Worm (Caenorhabditis elegans) whole organism, mixed stage, embryonic: ENCODE data around the gene Y39A1A.17.

Source experiments
- M03D4.4 ChIP-seq: sonication (generic microtip); optimal IDR thresholded peaks from 2 replicates; lab custom pipeline; 2017; ENCODE audit warnings: mild to moderate bottlenecking, missing genetic modification characterization, missing compliant biosample characterization
- bed-3 ChIP-seq: fragments of 200-800 bp; sonication (Bioruptor generic); optimal IDR thresholded peaks from 3 replicates; lab custom pipeline; 2018; ENCODE audit warnings: mild to moderate bottlenecking, missing genetic modification characterization, moderate library complexity, missing compliant biosample characterization
- blmp-1 ChIP-seq: fragments of 150-350 bp; optimal IDR thresholded peaks from 2 replicates; lab custom pipeline; 2014; ENCODE audit warnings: missing biosample characterization, missing genetic modification characterization
- ceh-39 ChIP-seq: fragments of 150-350 bp; optimal IDR thresholded peaks from 2 replicates; lab custom pipeline; 2014; ENCODE audit warnings: missing biosample characterization, missing genetic modification characterization
- ceh-43 ChIP-seq: fragments of 200-800 bp; sonication (Bioruptor generic); optimal IDR thresholded peaks from 2 replicates; lab custom pipeline; 2018; ENCODE audit warnings: mild to moderate bottlenecking, missing genetic modification characterization, moderate library complexity, missing compliant biosample characterization
- ces-1 ChIP-seq: fragments of 150-350 bp; optimal IDR thresholded peaks from 2 replicates; lab custom pipeline; 2014; ENCODE audit warnings: missing biosample characterization, missing genetic modification reagents, missing genetic modification characterization
- drap-1 ChIP-seq: fragments of 200-800 bp; sonication (Bioruptor generic); optimal IDR thresholded peaks from 3 replicates; lab custom pipeline; 2018; ENCODE audit warnings: mild to moderate bottlenecking, missing genetic modification characterization, missing compliant biosample characterization
- elt-3 ChIP-seq: fragments of 150-350 bp; optimal IDR thresholded peaks from 2 replicates; lab custom pipeline; 2014; ENCODE audit warnings: missing biosample characterization, missing genetic modification characterization
- flh-1 ChIP-seq: fragments of 200-800 bp; sonication (Bioruptor generic); optimal IDR thresholded peaks from 2 replicates; lab custom pipeline; 2018; ENCODE audit warnings: mild to moderate bottlenecking, missing genetic modification characterization, moderate library complexity, missing compliant biosample characterization
- ham-2 ChIP-seq: fragments of 200-800 bp; sonication (Bioruptor generic); optimal IDR thresholded peaks from 2 replicates; lab custom pipeline; 2018; ENCODE audit warnings: mild to moderate bottlenecking, missing genetic modification characterization, missing compliant biosample characterization
- hlh-1 ChIP-seq: fragments of 150-350 bp; optimal IDR thresholded peaks from 2 replicates; lab custom pipeline; 2014; ENCODE audit warnings: missing biosample characterization, missing genetic modification reagents, missing genetic modification characterization
- lin-13 ChIP-seq: fragments of 150-350 bp; optimal IDR thresholded peaks from 2 replicates; lab custom pipeline; 2014; ENCODE audit warnings: missing biosample characterization, missing genetic modification characterization
- lin-32 ChIP-seq: fragments of 200-800 bp; sonication (Bioruptor generic); optimal IDR thresholded peaks from 2 replicates; lab custom pipeline; 2018; ENCODE audit warnings: mild to moderate bottlenecking, missing genetic modification characterization, missing compliant biosample characterization
- mab-5 ChIP-seq: fragments of 150-350 bp; optimal IDR thresholded peaks from 2 replicates; lab custom pipeline; 2014; ENCODE audit warnings: missing biosample characterization, missing genetic modification characterization
- mep-1 ChIP-seq: fragments of 150-350 bp; optimal IDR thresholded peaks from 2 replicates; lab custom pipeline; 2017; ENCODE audit warnings: missing biosample characterization, missing genetic modification reagents, missing genetic modification characterization, inconsistent platforms
- mls-2 ChIP-seq: sonication (generic microtip); optimal IDR thresholded peaks from 2 replicates; lab custom pipeline; 2016; ENCODE audit warnings: mild to moderate bottlenecking, missing genetic modification characterization, moderate library complexity, missing compliant biosample characterization
- nhr-12 ChIP-seq: fragments of 150-350 bp; optimal IDR thresholded peaks from 2 replicates; lab custom pipeline; 2014; ENCODE audit warnings: missing biosample characterization, missing genetic modification characterization
- nhr-2 ChIP-seq: fragments of 150-350 bp; optimal IDR thresholded peaks from 2 replicates; lab custom pipeline; 2014; ENCODE audit warnings: missing biosample characterization, missing genetic modification characterization
- nhr-237 ChIP-seq: fragments of 150-350 bp; optimal IDR thresholded peaks from 2 replicates; lab custom pipeline; 2014; ENCODE audit warnings: missing biosample characterization, missing genetic modification characterization
- nhr-28 ChIP-seq: fragments of 150-350 bp; optimal IDR thresholded peaks from 2 replicates; lab custom pipeline; 2014; ENCODE audit warnings: missing biosample characterization, missing genetic modification characterization
- nhr-76 ChIP-seq: sonication (generic microtip); optimal IDR thresholded peaks from 2 replicates; lab custom pipeline; 2017; ENCODE audit warnings: missing biosample characterization, missing genetic modification characterization
- pha-4 ChIP-seq: fragments of 150-350 bp; optimal IDR thresholded peaks from 2 replicates; lab custom pipeline; 2018; ENCODE audit warnings: missing biosample characterization, missing genetic modification reagents, missing genetic modification characterization
- sem-2 ChIP-seq: fragments of 200-800 bp; sonication (Bioruptor generic); optimal IDR thresholded peaks from 2 replicates; lab custom pipeline; 2018; ENCODE audit warnings: mild to moderate bottlenecking, missing genetic modification characterization, missing compliant biosample characterization
- snpc-4 ChIP-seq: fragments of 150-350 bp; optimal IDR thresholded peaks from 2 replicates; lab custom pipeline; 2014; ENCODE audit warnings: missing biosample characterization, missing genetic modification characterization
- sptf-1 ChIP-seq: sonication (generic microtip); optimal IDR thresholded peaks from 2 replicates; lab custom pipeline; 2017; ENCODE audit warnings: mild to moderate bottlenecking, missing genetic modification characterization, moderate library complexity, missing compliant biosample characterization
- unc-120 ChIP-seq: sonication (generic microtip); optimal IDR thresholded peaks from 2 replicates; lab custom pipeline; 2017; ENCODE audit warnings: missing genetic modification characterization, missing compliant biosample characterization; ENCODE audit not compliant: poor library complexity, severe bottlenecking
- unc-39 ChIP-seq: fragments of 150-350 bp; optimal IDR thresholded peaks from 2 replicates; lab custom pipeline; 2014; ENCODE audit warnings: missing biosample characterization, missing genetic modification characterization
- unc-62 ChIP-seq: fragments of 150-350 bp; optimal IDR thresholded peaks from 2 replicates; lab custom pipeline; 2014; ENCODE audit warnings: missing biosample characterization, missing genetic modification reagents, missing genetic modification characterization
- zip-8 ChIP-seq: fragments of 150-350 bp; optimal IDR thresholded peaks from 2 replicates; lab custom pipeline; 2014; ENCODE audit warnings: missing biosample characterization, missing genetic modification characterization
- ztf-11 ChIP-seq: fragments of 150-350 bp; optimal IDR thresholded peaks from 2 replicates; lab custom pipeline; 2014; ENCODE audit warnings: missing biosample characterization, missing genetic modification characterization

Y39A1A.17 gene

ce11 chrIII:10706481-10706880, 15.6 kb upstream of the Y39A1A.17 start:
- TF ChIP-seq ceh-39 (tag; lab: Kevin White, UChicago) (no peak), lin-32 (GFP tag; lab: Kevin White, UChicago) (no peak), ceh-43 (GFP tag; lab: Kevin White, UChicago) (no peak)
- TF ChIP-seq, all 35 proteins: peak for 0

ce11 chrIII:10704499-10704898, 13.6 kb upstream of the Y39A1A.17 start:
- TF ChIP-seq ztf-11 (tag; lab: Kevin White, UChicago) (no peak), sptf-1 (tag; lab: Kevin White, UChicago) (no peak), unc-39 (tag; lab: Kevin White, UChicago) (no peak)

- TF ChIP-seq blmp-1 (tag; lab: Kevin White, UChicago) (no peak), drap-1 (GFP tag; lab: Kevin White, UChicago) (no peak), unc-120 (tag; lab: Kevin White, UChicago) (no peak), sem-2 (no peak), nhr-12 (tag; lab: Kevin White, UChicago) (no peak), zip-8 (tag; lab: Kevin White, UChicago) (no peak), elt-3 (tag; lab: Kevin White, UChicago) (no peak), nhr-28 (no peak), M03D4.4 (no peak), nhr-76 (tag; lab: Kevin White, UChicago) (no peak), unc-39 (tag; lab: Kevin White, UChicago) (no peak), mab-5 (tag; lab: Kevin White, UChicago) (no peak), mep-1 (tag; lab: Kevin White, UChicago) (no peak)
Observed at ce11 chrIII:10703833-10704232, 12.9 kb upstream of the Y39A1A.17 start.

ce11 chrIII:10702805-10703204, 11.9 kb upstream of the Y39A1A.17 start:
- TF ChIP-seq ceh-43 (GFP tag; lab: Kevin White, UChicago), result no peak
- no peak for TF ChIP-seq snpc-4 (tag; lab: Kevin White, UChicago)
- TF ChIP-seq hlh-1, result no peak
- no peak for TF ChIP-seq bed-3
- no peak for TF ChIP-seq pha-4 (tag; lab: Kevin White, UChicago)
- no peak for TF ChIP-seq lin-13 (tag; lab: Kevin White, UChicago)
- TF ChIP-seq M03D4.4, result no peak

ce11 chrIII:10700460-10700859, 9.5 kb upstream of the Y39A1A.17 start, which contains the start of gene Y39A1A.20:
Y39A1A.20 (minus strand) TSS chrIII:10700560.
- no peak for TF ChIP-seq ceh-43 (GFP tag; lab: Kevin White, UChicago)
- no peak for TF ChIP-seq drap-1 (GFP tag; lab: Kevin White, UChicago)
- TF ChIP-seq nhr-28, result no peak
- no peak for TF ChIP-seq ces-1
- TF ChIP-seq ham-2 (GFP tag; lab: Kevin White, UChicago), result no peak
- TF ChIP-seq nhr-237, result no peak
- TF ChIP-seq blmp-1 (tag; lab: Kevin White, UChicago), result no peak
- TF ChIP-seq sptf-1 (tag; lab: Kevin White, UChicago), result no peak
- TF ChIP-seq nhr-76 (tag; lab: Kevin White, UChicago), result no peak
- no peak for TF ChIP-seq unc-39 (tag; lab: Kevin White, UChicago)
- TF ChIP-seq nhr-12 (tag; lab: Kevin White, UChicago), result no peak
- no peak for TF ChIP-seq unc-62
- no peak for TF ChIP-seq lin-13 (tag; lab: Kevin White, UChicago)
- no peak for TF ChIP-seq bed-3
- no peak for TF ChIP-seq mls-2
- no peak for TF ChIP-seq flh-1 (GFP tag; lab: Kevin White, UChicago)
- no peak for TF ChIP-seq lin-32 (GFP tag; lab: Kevin White, UChicago)

ce11 chrIII:10694294-10694693, 3.4 kb upstream of the Y39A1A.17 start, which contains the start of the genes Y39A1A.18 and fmo-3:
Y39A1A.18 (minus strand) TSS chrIII:10694485.
fmo-3 (plus strand) TSS chrIII:10694681.
- TF ChIP-seq pha-4 (tag; lab: Kevin White, UChicago), result no peak

ce11 chrIII:10689057-10689456, 1.9 kb downstream of the Y39A1A.17 start, which contains the start of gene Y39A1A.31:
Y39A1A.31 (minus strand) TSS chrIII:10689157.
- TF ChIP-seq flh-1 (GFP tag; lab: Kevin White, UChicago) (no peak), mls-2 (no peak), nhr-2 (tag; lab: Kevin White, UChicago) (no peak), unc-62 (no peak), zip-8 (tag; lab: Kevin White, UChicago) (no peak), ham-2 (GFP tag; lab: Kevin White, UChicago) (no peak), M03D4.4 (no peak), nhr-76 (tag; lab: Kevin White, UChicago) (no peak)
- TF ChIP-seq, all 35 proteins: peak for 0
